Worm (Caenorhabditis elegans) whole organism, L1 larva: ENCODE results near the gene tra-3.

Source experiments
- aha-1 ChIP-seq: fragments of 150-350 bp; optimal IDR thresholded peaks from 2 replicates; lab custom pipeline; 2014; ENCODE audit warnings: missing biosample characterization, missing genetic modification characterization
- ama-1 ChIP-seq: fragments of 150-350 bp; optimal IDR thresholded peaks from 2 replicates; lab custom pipeline; 2014
- ceh-82 ChIP-seq, 3 experiments: fragments of 150-350 bp in 1 of 3; sonication (generic microtip) in 2 of 3; optimal IDR thresholded peaks; 2 replicates each; lab custom pipeline; 2014 to 2017; ENCODE audit warnings: missing biosample characterization in 3 of 3, missing genetic modification characterization in 3 of 3
- efl-1 ChIP-seq, 4 experiments: fragments of 150-350 bp; optimal IDR thresholded peaks in 3 of 4; peaks in 1 of 4; 1 replicate in 1 of 4; 2 replicates in 3 of 4; lab custom pipeline; 2014; ENCODE audit warnings: missing biosample characterization in 2 of 4, missing genetic modification characterization in 2 of 4, missing genetic modification reagents in 2 of 4
- ets-5 ChIP-seq: fragments of 200-800 bp; sonication (Bioruptor generic); IDR thresholded peaks from 2 replicates; pipeline ENCODE4 v1.3.6; 2022; ENCODE audit warnings: missing genetic modification characterization, missing compliant biosample characterization
- lin-13 ChIP-seq: fragments of 150-350 bp; optimal IDR thresholded peaks from 2 replicates; lab custom pipeline; 2014; ENCODE audit warnings: missing biosample characterization, missing genetic modification reagents, missing genetic modification characterization
- lsy-2 ChIP-seq, 2 experiments: fragments of 150-350 bp; optimal IDR thresholded peaks; 2 replicates each; lab custom pipeline; 2014; ENCODE audit warnings: missing biosample characterization in 2 of 2, missing genetic modification characterization in 2 of 2
- mef-2 ChIP-seq: fragments of 150-350 bp; optimal IDR thresholded peaks from 2 replicates; lab custom pipeline; 2014; ENCODE audit warnings: missing biosample characterization, missing genetic modification characterization
- nhr-237 ChIP-seq: fragments of 150-350 bp; optimal IDR thresholded peaks from 2 replicates; lab custom pipeline; 2014; ENCODE audit warnings: missing biosample characterization, missing genetic modification characterization
- nhr-90 ChIP-seq: sonication (generic microtip); optimal IDR thresholded peaks from 2 replicates; lab custom pipeline; 2016; ENCODE audit warnings: mild to moderate bottlenecking, missing genetic modification characterization, missing compliant biosample characterization; ENCODE audit not compliant: poor library complexity
- sptf-1 ChIP-seq: fragments of 150-350 bp; optimal IDR thresholded peaks from 2 replicates; lab custom pipeline; 2014; ENCODE audit warnings: missing biosample characterization, missing genetic modification characterization
- unc-86 ChIP-seq: sonication (generic microtip); optimal IDR thresholded peaks from 2 replicates; lab custom pipeline; 2016; ENCODE audit warnings: missing genetic modification characterization, missing compliant biosample characterization

ce11 chrIV:14466837-14467236, 22.9 kb upstream of the tra-3 start:
- no peak for TF ChIP-seq ceh-82 (tag; optimal IDR thresholded peaks at IDR 0.05; lab: Kevin White, UChicago)
- TF ChIP-seq ets-5 (GFP tag; lab: Robert Waterston, UW) = no peak
- TF ChIP-seq efl-1 (optimal IDR thresholded peaks at IDR 0.05; lab: Kevin White, UChicago) = no peak
- TF ChIP-seq efl-1 (GFP tag; optimal IDR thresholded peaks at IDR 0.05 in 1 of 2; lab: Kevin White, UChicago) = no peak
- TF ChIP-seq nhr-90 (tag; lab: Kevin White, UChicago) = no peak
- TF ChIP-seq lin-13 = no peak
- no peak for TF ChIP-seq unc-86 (tag; lab: Kevin White, UChicago)
- no peak for TF ChIP-seq mef-2 (tag; lab: Kevin White, UChicago)
- no peak for TF ChIP-seq aha-1
- TF ChIP-seq lsy-2 (tag; optimal IDR thresholded peaks at IDR 0.05; lab: Kevin White, UChicago) = no peak
- no peak for TF ChIP-seq ama-1 (lab: Kevin White, UChicago)
- TF ChIP-seq sptf-1 (tag; lab: Kevin White, UChicago) = no peak
- TF ChIP-seq nhr-237 (tag; lab: Kevin White, UChicago) = no peak
